Worm (Caenorhabditis elegans) whole organism, L1 larva: ENCODE measurements around the gene F56D5.2.

Source experiments
- C34B4.2 ChIP-seq: sonication (generic microtip); optimal IDR thresholded peaks from 2 replicates; lab custom pipeline; 2017; ENCODE audit warnings: mild to moderate bottlenecking, missing genetic modification characterization, missing compliant biosample characterization
- F16B12.6 ChIP-seq: fragments of 150-350 bp; optimal IDR thresholded peaks from 2 replicates; lab custom pipeline; 2014; ENCODE audit warnings: missing biosample characterization, missing genetic modification characterization
- ceh-82 ChIP-seq, 3 experiments: fragments of 150-350 bp in 1 of 3; sonication (generic microtip) in 2 of 3; optimal IDR thresholded peaks; 2 replicates each; lab custom pipeline; 2014 to 2017; ENCODE audit warnings: missing biosample characterization in 3 of 3, missing genetic modification characterization in 3 of 3
- ceh-88 ChIP-seq: fragments of 200-800 bp; sonication (Bioruptor generic); IDR thresholded peaks from 2 replicates; pipeline ENCODE4 v1.3.6; 2022; ENCODE audit warnings: missing genetic modification characterization, missing compliant biosample characterization
- ces-1 ChIP-seq: fragments of 150-350 bp; optimal IDR thresholded peaks from 2 replicates; lab custom pipeline; 2014; ENCODE audit warnings: missing biosample characterization, missing genetic modification reagents, missing genetic modification characterization
- efl-1 ChIP-seq, 4 experiments: fragments of 150-350 bp; optimal IDR thresholded peaks in 3 of 4; peaks in 1 of 4; 1 replicate in 1 of 4; 2 replicates in 3 of 4; lab custom pipeline; 2014; ENCODE audit warnings: missing biosample characterization in 2 of 4, missing genetic modification characterization in 2 of 4, missing genetic modification reagents in 2 of 4
- efl-3 ChIP-seq: fragments of 200-800 bp; sonication (Bioruptor generic); optimal IDR thresholded peaks from 2 replicates; lab custom pipeline; 2018; ENCODE audit warnings: mild to moderate bottlenecking, missing genetic modification characterization, missing compliant biosample characterization
- elt-2 ChIP-seq: sonication (generic microtip); optimal IDR thresholded peaks from 2 replicates; lab custom pipeline; 2016; ENCODE audit warnings: missing genetic modification characterization, mild to moderate bottlenecking, inconsistent platforms, missing compliant biosample characterization, missing genetic modification reagents
- ets-5 ChIP-seq: fragments of 200-800 bp; sonication (Bioruptor generic); IDR thresholded peaks from 2 replicates; pipeline ENCODE4 v1.3.6; 2022; ENCODE audit warnings: missing genetic modification characterization, missing compliant biosample characterization
- jun-1 ChIP-seq: fragments of 150-350 bp; optimal IDR thresholded peaks from 2 replicates; lab custom pipeline; 2014; ENCODE audit warnings: missing biosample characterization, missing genetic modification reagents, missing genetic modification characterization
- lin-35 ChIP-seq, 2 experiments: fragments of 150-350 bp; optimal IDR thresholded peaks; 2 replicates each; lab custom pipeline; 2014; ENCODE audit warnings: missing biosample characterization in 2 of 2, missing genetic modification characterization in 2 of 2, missing genetic modification reagents in 2 of 2
- lsy-2 ChIP-seq, 2 experiments: fragments of 150-350 bp; optimal IDR thresholded peaks; 2 replicates each; lab custom pipeline; 2014; ENCODE audit warnings: missing biosample characterization in 2 of 2, missing genetic modification characterization in 2 of 2
- mef-2 ChIP-seq: fragments of 150-350 bp; optimal IDR thresholded peaks from 2 replicates; lab custom pipeline; 2014; ENCODE audit warnings: missing biosample characterization, missing genetic modification characterization
- mep-1 ChIP-seq: fragments of 150-350 bp; optimal IDR thresholded peaks from 2 replicates; lab custom pipeline; 2014; ENCODE audit warnings: missing biosample characterization, missing genetic modification characterization
- nhr-47 ChIP-seq: sonication (generic microtip); optimal IDR thresholded peaks from 2 replicates; lab custom pipeline; 2016; ENCODE audit warnings: mild to moderate bottlenecking, missing genetic modification characterization, moderate library complexity, missing compliant biosample characterization
- pqm-1 ChIP-seq: sonication (generic microtip); optimal IDR thresholded peaks from 3 replicates; lab custom pipeline; 2017; ENCODE audit warnings: missing biosample characterization, missing genetic modification characterization
- tlp-1 ChIP-seq: fragments of 150-350 bp; optimal IDR thresholded peaks from 2 replicates; lab custom pipeline; 2014; ENCODE audit warnings: missing biosample characterization, missing genetic modification characterization
- unc-98 ChIP-seq: fragments of 200-800 bp; sonication (Bioruptor generic); IDR thresholded peaks from 2 replicates; pipeline ENCODE4 v1.3.6; 2022; ENCODE audit warnings: missing genetic modification characterization, missing compliant biosample characterization
- xbp-1 ChIP-seq: sonication (generic microtip); optimal IDR thresholded peaks from 2 replicates; lab custom pipeline; 2016; ENCODE audit warnings: missing genetic modification characterization, missing compliant biosample characterization
- zip-4 ChIP-seq: fragments of 200-800 bp; sonication (Bioruptor generic); optimal IDR thresholded peaks from 2 replicates; lab custom pipeline; 2018; ENCODE audit warnings: mild to moderate bottlenecking, missing genetic modification characterization, moderate library complexity, missing compliant biosample characterization

Gene F56D5.2

ce11 chrIV:9366411-9366810 is 32.0 kb downstream of the F56D5.2 start, which contains the start of gene pezo-1:
TSS of gene pezo-1 (minus strand) at chrIV:9366511.
- TF ChIP-seq efl-1 (optimal IDR thresholded peaks at IDR 0.05; lab: Kevin White, UChicago): no peak
- TF ChIP-seq efl-1 (GFP tag; optimal IDR thresholded peaks at IDR 0.05 in 1 of 2; lab: Kevin White, UChicago): peak in 1 of 2 experiments; percentile 30
- no peak for TF ChIP-seq mep-1 (tag; lab: Kevin White, UChicago)
- no peak for TF ChIP-seq lin-35 (GFP tag; optimal IDR thresholded peaks at IDR 0.05; lab: Kevin White, UChicago)
- peak in 1 of 2 experiments; percentile 43 for TF ChIP-seq lsy-2 (tag; optimal IDR thresholded peaks at IDR 0.05; lab: Kevin White, UChicago)
- TF ChIP-seq F16B12.6 (tag; lab: Kevin White, UChicago): peak; percentile 6

ce11 chrIV:9353728-9354127 is 44.7 kb downstream of the F56D5.2 start:
- TF ChIP-seq nhr-47 (no peak), mef-2 (tag; lab: Kevin White, UChicago) (no peak), ceh-82 (tag; optimal IDR thresholded peaks at IDR 0.05; lab: Kevin White, UChicago) (no peak), C34B4.2 (tag; lab: Kevin White, UChicago) (no peak), unc-98 (no peak), jun-1 (tag; lab: Kevin White, UChicago) (no peak), xbp-1 (no peak), ces-1 (GFP tag; lab: Kevin White, UChicago) (no peak), efl-3 (no peak), zip-4 (GFP tag; lab: Kevin White, UChicago) (no peak), ceh-88 (GFP tag; lab: Robert Waterston, UW) (no peak), elt-2 (tag; lab: Kevin White, UChicago) (no peak), ets-5 (GFP tag; lab: Robert Waterston, UW) (no peak), tlp-1 (no peak), pqm-1 (no peak)
